Fruit fly (Drosophila melanogaster): ENCODE measurements around the gene Coq6.
A peak's percentile ranks its signal among the peaks of the same experiment; 100 is the strongest.

The Coq6 gene

DNA sequence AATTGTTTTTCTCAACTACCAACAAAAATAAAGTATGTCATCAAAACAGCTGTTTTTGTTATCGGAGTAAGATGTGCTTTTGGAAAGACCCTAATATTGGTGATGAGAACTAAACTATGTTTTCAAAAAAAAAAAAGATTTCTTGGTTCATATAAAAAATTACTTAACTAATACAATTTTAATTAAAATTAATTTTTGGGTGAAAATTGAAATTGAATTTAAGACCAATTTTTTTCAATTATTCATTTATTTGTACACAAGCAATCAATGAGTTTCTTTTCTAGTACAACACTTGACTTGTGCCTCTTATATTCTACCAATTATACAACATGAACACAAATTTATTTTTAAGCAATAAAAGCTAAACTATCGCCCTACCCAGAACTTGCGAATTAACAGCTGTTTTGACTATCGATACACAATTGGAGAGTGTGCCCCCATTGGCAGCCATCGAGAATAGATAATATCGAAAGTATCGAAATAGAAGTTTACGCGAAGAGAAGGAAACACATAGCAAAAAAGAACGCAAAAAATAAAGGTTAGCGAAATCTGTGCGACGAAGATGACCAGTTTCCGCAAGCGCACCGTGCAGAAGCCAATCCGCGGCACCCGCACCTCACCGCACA lies 8.1 kb downstream of the Coq6 start, which contains the start of the genes Vps52 and Elp4 (continued):
- TF ChIP-seq CG11247 (GFP tag; IDR thresholded peaks at IDR 0.05) (peak; percentile 65), HLH4C (GFP tag; IDR thresholded peaks at IDR 0.05; ENCODE audit: partially characterized antibody) (peak; percentile 83), CG2875 (GFP tag; optimal IDR thresholded peaks at IDR 0.05) (peak; percentile 16), tup (GFP tag; optimal IDR thresholded peaks at IDR 0.05) (no peak), fu2 (GFP tag; optimal IDR thresholded peaks at IDR 0.05) (peak; percentile 59), Ravus (GFP tag; IDR thresholded peaks at IDR 0.05) (no peak; the same call in 1 of the 2 replicates), onecut (GFP tag; IDR thresholded peaks at IDR 0.05) (0 out of 2 replicates have a peak, but pooled peaks have one; percentile 41), repo (GFP tag; optimal IDR thresholded peaks at IDR 0.05) (no peak), CHES-1-like (GFP tag; optimal IDR thresholded peaks at IDR 0.05) (peak; percentile 44), mam (GFP tag; optimal IDR thresholded peaks at IDR 0.05) (peak; percentile 58), CG10654 (GFP tag; optimal IDR thresholded peaks at IDR 0.05) (peak; percentile 65), CG3726 (GFP tag; IDR thresholded peaks at IDR 0.05) (no peak), Deaf1 (tag; optimal IDR thresholded peaks at IDR 0.05) (peak; percentile 51), CG7928 (GFP tag; optimal IDR thresholded peaks at IDR 0.05) (no peak), CG18619 (GFP tag; optimal IDR thresholded peaks at IDR 0.05) (peak; percentile 67), CG1603 (tag; optimal IDR thresholded peaks at IDR 0.05) (peak; percentile 58), pzg (GFP tag; optimal IDR thresholded peaks at IDR 0.05) (peak; percentile 50), Mrtf (GFP tag; IDR thresholded peaks at IDR 0.05) (no peak; the same call in 2 of the 3 replicates), sqz (GFP tag; optimal IDR thresholded peaks at IDR 0.05) (no peak), lilli (GFP tag; optimal IDR thresholded peaks at IDR 0.05) (peak; percentile 79), CG16815 (GFP tag; optimal IDR thresholded peaks at IDR 0.05) (peak; percentile 60), CG6689 (GFP tag; IDR thresholded peaks at IDR 0.05) (peak; percentile 81), gce (GFP tag; IDR thresholded peaks at IDR 0.05) (no peak), Abd-B (GFP tag; optimal IDR thresholded peaks at IDR 0.05) (peak; percentile 80), C15 (GFP tag; IDR thresholded peaks at IDR 0.05) (no peak), CG5953 (GFP tag; IDR thresholded peaks at IDR 0.05) (peak; percentile 40; the same call in 1 of the 2 replicates), NK7.1 (GFP tag; optimal IDR thresholded peaks at IDR 0.05) (peak; percentile 20), TFAM (GFP tag; optimal IDR thresholded peaks at IDR 0.05) (no peak), ttk (GFP tag; IDR thresholded peaks at IDR 0.05) (peak; percentile 58), ase (GFP tag; IDR thresholded peaks at IDR 0.05) (peak; percentile 40; the same call in 1 of the 3 replicates), CG11093 (GFP tag; IDR thresholded peaks at IDR 0.05) (no peak), jumu (GFP tag; optimal IDR thresholded peaks at IDR 0.05) (no peak), Hmx (GFP tag; optimal IDR thresholded peaks at IDR 0.05) (no peak), CG1647 (GFP tag; optimal IDR thresholded peaks at IDR 0.05) (peak; percentile 45), Blimp-1 (GFP tag; optimal IDR thresholded peaks at IDR 0.05) (peak; percentile 75), sd (tag; optimal IDR thresholded peaks at IDR 0.05) (no peak), hbn (GFP tag; IDR thresholded peaks at IDR 0.05; ENCODE audit: partially characterized antibody) (peak; percentile 60; the same call in 1 of the 2 replicates), slp2 (GFP tag; optimal IDR thresholded peaks at IDR 0.05) (no peak), CG15479 (GFP tag; optimal IDR thresholded peaks at IDR 0.05) (no peak), CG10565 (GFP tag; optimal IDR thresholded peaks at IDR 0.05) (no peak), Bdp1 (GFP tag; optimal IDR thresholded peaks at IDR 0.05) (no peak), CG3163 (GFP tag; optimal IDR thresholded peaks at IDR 0.05) (no peak), grn (GFP tag; optimal IDR thresholded peaks at IDR 0.05) (no peak), Gug (GFP tag; IDR thresholded peaks at IDR 0.05) (no peak), CG6272 (GFP tag; IDR thresholded peaks at IDR 0.05) (0 out of 2 replicates have a peak, but pooled peaks have one; percentile 20), chinmo (GFP tag; IDR thresholded peaks at IDR 0.05; ENCODE audit: partially characterized antibody) (0 out of 4 replicates have a peak, but pooled peaks have one; percentile 55), cwo (GFP tag; optimal IDR thresholded peaks at IDR 0.05) (peak; percentile 40), scrt (GFP tag; optimal IDR thresholded peaks at IDR 0.05) (no peak), nau (GFP tag; optimal IDR thresholded peaks at IDR 0.05) (no peak), gem (tag; optimal IDR thresholded peaks at IDR 0.05) (peak; percentile 88)

Data from whole organism, embryonic.